Worm (Caenorhabditis elegans): ENCODE results near the gene nep-24.
"Not testable (repeated sequence)": the region's sequence is repeated elsewhere in the genome, so short reads cannot be mapped to it uniquely, and the experiment has no call there.

nep-24 gene

DNA sequence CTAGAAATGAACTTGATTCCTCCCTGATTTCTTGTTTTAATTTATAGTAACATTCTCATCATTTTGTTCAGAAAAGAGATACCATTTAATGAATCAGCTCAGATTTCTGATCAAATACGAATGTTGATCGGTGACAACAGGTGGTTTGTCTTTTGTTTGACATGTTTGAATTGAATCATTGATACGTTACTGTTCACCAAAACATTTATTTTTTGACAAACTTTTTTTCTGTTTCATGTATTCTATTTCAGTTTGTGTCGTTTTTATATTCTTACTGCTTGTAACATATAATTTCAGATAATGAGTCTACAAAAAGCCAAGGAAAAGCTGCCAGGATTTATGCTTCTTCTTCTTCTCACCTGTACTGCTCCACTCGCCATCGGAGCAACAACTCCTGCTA, at the start of gene nep-24:
Gene nep-24 (plus strand): TSS at position 301 of the 400 bp plus-strand sequence.
- TF ChIP-seq nhr-23 (tag; optimal IDR thresholded peaks at IDR 0.05) (no peak), ama-1 (optimal IDR thresholded peaks at IDR 0.05) (no peak), egl-27 (tag; optimal IDR thresholded peaks at IDR 0.05) (no peak), mdl-1 (tag; optimal IDR thresholded peaks at IDR 0.05) (no peak), skn-1 (tag; optimal IDR thresholded peaks at IDR 0.05) (no peak), fos-1 (tag; optimal IDR thresholded peaks at IDR 0.05) (no peak), R02D3.7 (tag; optimal IDR thresholded peaks at IDR 0.05) (no peak)

DNA sequence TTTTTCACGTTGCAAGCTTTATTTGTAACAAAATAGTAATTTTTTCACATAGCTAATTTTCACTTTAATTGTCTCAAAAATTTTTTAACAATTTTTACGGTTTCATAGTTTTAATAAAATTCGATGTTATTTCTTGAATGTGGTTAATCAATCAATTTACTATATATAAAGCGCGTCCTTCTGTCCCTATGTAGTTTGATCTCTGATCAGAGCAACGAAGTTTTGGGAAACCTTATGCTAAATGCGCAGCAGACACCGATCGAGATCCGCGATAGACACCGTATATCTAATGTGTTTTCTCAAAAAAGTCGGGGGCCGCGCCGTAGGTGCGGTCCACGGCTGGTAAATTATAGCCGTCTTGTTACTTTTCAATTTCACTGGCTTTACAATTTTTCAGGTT, 35.6 kb upstream of the nep-24 start:
- TF ChIP-seq mab-5 (tag; optimal IDR thresholded peaks at IDR 0.05) (no peak), nhr-11 (tag; optimal IDR thresholded peaks at IDR 0.05) (no peak), ztf-1 (GFP tag; conservative IDR thresholded peaks at IDR 0.05) (no peak), mbf-1 (tag; optimal IDR thresholded peaks at IDR 0.05) (no peak), nhr-129 (tag; optimal IDR thresholded peaks at IDR 0.05) (no peak), nhr-25 (tag; optimal IDR thresholded peaks at IDR 0.05) (no peak), C34F6.9 (tag; optimal IDR thresholded peaks at IDR 0.05) (no peak), F13H6.1 (tag; optimal IDR thresholded peaks at IDR 0.05) (no peak), nhr-23 (tag; optimal IDR thresholded peaks at IDR 0.05) (no peak), egl-27 (tag; optimal IDR thresholded peaks at IDR 0.05) (no peak)

DNA sequence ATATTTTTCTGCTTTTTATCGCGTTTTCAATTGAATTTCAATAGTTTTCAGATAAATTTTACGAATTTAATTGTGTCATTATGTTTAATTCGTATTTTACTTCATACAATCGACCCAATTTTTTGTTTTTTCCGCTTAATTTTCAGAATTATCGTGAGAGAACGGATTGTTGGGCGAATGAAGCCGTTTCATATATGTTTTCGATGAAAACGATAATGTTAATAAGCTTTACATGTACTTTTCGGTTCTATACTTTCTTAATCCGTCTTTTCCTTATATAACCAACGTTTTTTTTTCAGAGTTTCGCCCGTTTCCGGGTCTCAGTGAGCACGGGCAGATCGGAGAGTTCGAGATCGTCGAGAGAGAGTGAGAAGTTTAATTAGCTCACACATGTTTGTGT, 28.9 kb upstream of the nep-24 start, which contains the start of gene T06A10.2:
Gene T06A10.2 (plus strand): TSS at position 301 of the 400 bp plus-strand sequence.
- TF ChIP-seq blmp-1 (tag; optimal IDR thresholded peaks at IDR 0.05; ENCODE audit: insufficient read depth); unc-62 (GFP tag; optimal IDR thresholded peaks at IDR 0.05); nhr-6 (tag; optimal IDR thresholded peaks at IDR 0.05): not testable (repeated sequence)

DNA sequence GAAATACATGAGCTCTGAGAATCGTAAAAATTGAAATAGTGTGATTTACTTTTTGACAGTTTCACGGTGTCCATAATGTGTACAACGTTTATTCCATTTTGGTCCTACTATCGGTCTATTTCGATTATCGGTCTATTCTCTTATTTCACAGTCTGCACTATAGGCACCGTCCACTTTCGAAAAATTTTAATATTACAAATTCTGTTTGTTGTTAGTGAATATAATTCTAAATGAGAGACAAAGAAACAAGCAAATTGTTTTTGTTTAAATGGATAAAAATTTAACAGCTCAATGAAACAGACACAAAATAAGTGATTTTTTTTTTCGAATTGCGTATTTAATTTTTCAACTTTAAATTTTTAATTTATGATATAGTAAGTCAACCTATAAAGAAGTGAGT, 26.0 kb upstream of the nep-24 start:
- TF ChIP-seq nhr-237 (tag; optimal IDR thresholded peaks at IDR 0.05) (no peak), ZK546.5 (tag; optimal IDR thresholded peaks at IDR 0.05) (no peak), lin-11 (tag; optimal IDR thresholded peaks at IDR 0.05) (no peak), gmeb-1 (tag; optimal IDR thresholded peaks at IDR 0.05) (no peak), nhr-10 (tag; optimal IDR thresholded peaks at IDR 0.05) (no peak), elt-1 (tag; optimal IDR thresholded peaks at IDR 0.05) (no peak), skn-1 (tag; optimal IDR thresholded peaks at IDR 0.05) (no peak), dmd-4 (tag; optimal IDR thresholded peaks at IDR 0.05) (no peak)

DNA sequence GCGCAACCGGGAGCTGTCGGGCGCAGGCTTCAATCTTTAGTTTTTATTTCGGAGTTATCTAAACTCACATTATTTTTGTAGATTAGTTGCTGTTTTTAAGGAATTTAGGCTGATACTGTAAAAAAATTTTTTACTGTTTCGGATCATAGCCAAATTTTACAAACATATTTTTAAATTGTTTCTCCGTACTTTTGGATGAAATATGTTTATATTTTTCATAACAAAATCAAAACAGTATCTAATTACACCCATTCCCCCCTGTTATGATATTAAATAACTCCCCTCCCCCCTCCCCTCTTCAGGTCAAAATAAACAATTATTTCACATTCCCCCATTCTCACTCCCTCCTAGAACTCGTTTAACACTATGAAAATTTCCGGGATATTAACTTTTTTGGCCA, 8.4 kb upstream of the nep-24 start, which contains the start of gene Y116A8C.3:
Gene Y116A8C.3 (plus strand): TSS at position 301 of the 400 bp plus-strand sequence.
- no peak for TF ChIP-seq nhr-129 (tag; optimal IDR thresholded peaks at IDR 0.05)
- TF ChIP-seq snpc-4 (tag; optimal IDR thresholded peaks at IDR 0.05) = no peak
- no peak for TF ChIP-seq elt-3 (tag; optimal IDR thresholded peaks at IDR 0.05)
- TF ChIP-seq unc-39 (tag; optimal IDR thresholded peaks at IDR 0.05) = no peak
- no peak for TF ChIP-seq nhr-21 (tag; optimal IDR thresholded peaks at IDR 0.05)
- TF ChIP-seq F13H6.1 (tag; optimal IDR thresholded peaks at IDR 0.05) = no peak
- TF ChIP-seq blmp-1 (tag; optimal IDR thresholded peaks at IDR 0.05; ENCODE audit: insufficient read depth) = no peak
- no peak for TF ChIP-seq sem-4 (tag; optimal IDR thresholded peaks at IDR 0.05)
- TF ChIP-seq ztf-4 (tag; optimal IDR thresholded peaks at IDR 0.05) = no peak
- no peak for TF ChIP-seq C34F6.9 (tag; optimal IDR thresholded peaks at IDR 0.05)
- no peak for TF ChIP-seq R02D3.7 (tag; optimal IDR thresholded peaks at IDR 0.05)
- TF ChIP-seq nhr-6 (tag; optimal IDR thresholded peaks at IDR 0.05) = no peak
- TF ChIP-seq Y55F3AM.14 (GFP tag; optimal IDR thresholded peaks at IDR 0.05) = no peak
- TF ChIP-seq ceh-82 (tag; optimal IDR thresholded peaks at IDR 0.05) = no peak
- no peak for TF ChIP-seq ama-1 (optimal IDR thresholded peaks at IDR 0.05)
- TF ChIP-seq peb-1 (tag; optimal IDR thresholded peaks at IDR 0.05) = no peak
- no peak for TF ChIP-seq nhr-237 (tag; optimal IDR thresholded peaks at IDR 0.05)
- TF ChIP-seq lin-13 (GFP tag; optimal IDR thresholded peaks at IDR 0.05) = no peak
- TF ChIP-seq ceh-16 (tag; optimal IDR thresholded peaks at IDR 0.05) = no peak

Measured in whole organism, L2 larva.